Worm (Caenorhabditis elegans) whole organism, L2 larva: Measurements from ENCODE around the gene F35G2.3.

ENCODE experiments used
- ama-1 ChIP-seq: fragments of 150-350 bp; optimal IDR thresholded peaks from 2 replicates; lab custom pipeline; 2018; ENCODE audit warnings: inconsistent platforms
- crh-2 ChIP-seq: sonication (generic microtip); optimal IDR thresholded peaks from 2 replicates; lab custom pipeline; 2017; ENCODE audit warnings: missing biosample characterization, missing genetic modification characterization
- egl-27 ChIP-seq: sonication (generic microtip); optimal IDR thresholded peaks from 3 replicates; lab custom pipeline; 2017; ENCODE audit warnings: missing biosample characterization, missing genetic modification reagents, missing genetic modification characterization
- elt-1 ChIP-seq: fragments of 150-350 bp; optimal IDR thresholded peaks from 2 replicates; lab custom pipeline; 2014; ENCODE audit warnings: missing biosample characterization, missing genetic modification characterization
- mab-5 ChIP-seq: fragments of 150-350 bp; optimal IDR thresholded peaks from 2 replicates; lab custom pipeline; 2014; ENCODE audit warnings: missing biosample characterization, missing genetic modification characterization
- nhr-11 ChIP-seq: fragments of 150-350 bp; optimal IDR thresholded peaks from 2 replicates; lab custom pipeline; 2014; ENCODE audit warnings: missing biosample characterization, missing genetic modification characterization
- nhr-12 ChIP-seq: fragments of 150-350 bp; optimal IDR thresholded peaks from 2 replicates; lab custom pipeline; 2014; ENCODE audit warnings: missing biosample characterization, missing genetic modification characterization
- nhr-21 ChIP-seq: fragments of 150-350 bp; optimal IDR thresholded peaks from 2 replicates; lab custom pipeline; 2014; ENCODE audit warnings: missing biosample characterization, missing genetic modification characterization
- nhr-237 ChIP-seq: fragments of 150-350 bp; optimal IDR thresholded peaks from 2 replicates; lab custom pipeline; 2014; ENCODE audit warnings: missing biosample characterization, missing genetic modification characterization
- unc-39 ChIP-seq: fragments of 150-350 bp; optimal IDR thresholded peaks from 2 replicates; lab custom pipeline; 2014; ENCODE audit warnings: missing biosample characterization, missing genetic modification characterization
- unc-55 ChIP-seq: fragments of 150-350 bp; sonication (generic microtip); optimal IDR thresholded peaks from 3 replicates; lab custom pipeline; 2014; ENCODE audit warnings: missing biosample characterization, missing genetic modification reagents, missing genetic modification characterization

ce11 chrIV:12229679-12230078 is 20.3 kb downstream of the F35G2.3 start, which contains the start of gene sre-18:
- no peak for TF ChIP-seq nhr-21 (tag; lab: Kevin White, UChicago)
- no peak for TF ChIP-seq egl-27 (tag; lab: Kevin White, UChicago)
- no peak for TF ChIP-seq unc-39 (tag; lab: Kevin White, UChicago)
- TF ChIP-seq mab-5 (tag; lab: Kevin White, UChicago), result no peak
- TF ChIP-seq elt-1, result no peak
- TF ChIP-seq nhr-12 (tag; lab: Kevin White, UChicago), result no peak
- TF ChIP-seq nhr-11 (tag; lab: Kevin White, UChicago), result no peak
- no peak for TF ChIP-seq unc-55 (GFP tag; lab: Kevin White, UChicago)
- TF ChIP-seq ama-1 (lab: Kevin White, UChicago), result no peak
- no peak for TF ChIP-seq nhr-237
- TF ChIP-seq crh-2 (tag; lab: Kevin White, UChicago), result no peak
